Worm (Caenorhabditis elegans): ENCODE measurements around the gene C04B4.4.

DNA sequence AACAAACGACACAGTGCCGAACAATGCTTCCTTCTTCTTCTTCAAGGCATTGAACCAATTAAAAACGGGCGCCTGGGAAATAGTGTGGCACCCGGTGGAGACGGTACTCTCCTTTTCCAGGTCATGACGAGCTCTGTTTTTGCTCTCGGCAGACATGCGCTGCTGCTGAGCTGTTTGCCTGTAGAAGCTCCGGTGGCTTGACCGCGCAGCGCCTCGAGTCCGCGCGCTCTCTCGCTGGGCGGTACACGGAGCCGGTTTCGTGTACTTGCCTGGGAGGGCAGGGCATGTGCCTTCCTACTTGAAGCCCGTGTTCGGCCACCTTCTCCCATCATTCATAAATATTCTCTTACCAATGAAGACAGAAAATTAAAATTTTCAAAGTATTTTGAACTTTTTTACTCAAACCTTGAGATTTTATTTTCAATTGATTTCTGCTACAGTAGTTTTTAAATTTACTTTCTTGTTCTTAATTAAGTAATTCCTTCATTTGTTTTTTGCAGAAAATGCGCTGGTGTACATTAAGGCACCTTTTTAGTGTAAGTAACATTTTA lies 30.2 kb upstream of the C04B4.4 start, which contains the start of gene E01G6.1:
- TF ChIP-seq ama-1 (optimal IDR thresholded peaks at IDR 0.05) (no peak), aly-1 (tag; optimal IDR thresholded peaks at IDR 0.05) (no peak), sea-1 (GFP tag; conservative IDR thresholded peaks at IDR 0.05) (no peak), B0310.2 (tag; optimal IDR thresholded peaks at IDR 0.05) (no peak), ceh-13 (GFP tag; optimal IDR thresholded peaks at IDR 0.05) (no peak), ceh-36 (tag; optimal IDR thresholded peaks at IDR 0.05) (no peak), flt-1 (GFP tag; IDR thresholded peaks at IDR 0.05) (no peak), tbx-11 (GFP tag; IDR thresholded peaks at IDR 0.05) (no peak), F13C5.2 (tag; optimal IDR thresholded peaks at IDR 0.05) (no peak)
